ENCODE assay signal across 8 worm cellular contexts in the genomic region with DNA sequence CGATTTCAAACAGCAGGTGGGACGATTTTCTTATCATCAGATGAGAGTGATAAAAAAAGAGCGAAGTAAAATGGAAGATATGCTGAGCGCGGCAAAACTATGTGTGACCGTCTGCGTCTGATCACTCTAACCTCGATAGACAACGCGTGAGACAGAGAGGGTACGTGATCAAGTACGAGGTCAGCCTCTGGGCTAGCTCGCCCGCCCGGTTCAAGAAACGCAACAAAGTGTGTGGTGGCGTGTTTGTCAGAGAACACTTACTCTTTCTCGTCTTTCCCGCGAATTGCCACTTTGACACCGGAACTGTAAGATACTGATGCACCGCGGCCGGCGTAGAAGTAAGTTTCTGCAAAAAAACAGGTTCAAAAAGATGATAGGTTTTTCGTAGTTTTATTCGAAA.
TF ChIP-seq lines count a peak whose summit lies in the region.

No protein-coding gene starts in this region.

TF ChIP-seq in whole organism, L1 larva, 84 proteins besides CTCF, POLR2A, EP300 and RAD21 (continues in another document):
- TF ChIP-seq nhr-47 (tag; optimal IDR thresholded peaks at IDR 0.05; lab: Kevin White, UChicago) (peak; percentile 48), tlp-1 (tag; optimal IDR thresholded peaks at IDR 0.05; lab: Kevin White, UChicago) (no peak), swsn-7 (tag; optimal IDR thresholded peaks at IDR 0.05; lab: Kevin White, UChicago) (peak; percentile 29), snu-23 (GFP tag; optimal IDR thresholded peaks at IDR 0.05; lab: Kevin White, UChicago) (peak; percentile 71), C34B4.2 (tag; optimal IDR thresholded peaks at IDR 0.05; lab: Kevin White, UChicago) (no peak), ceh-82 (tag; optimal IDR thresholded peaks at IDR 0.05; lab: Kevin White, UChicago) (peak in 1 of 3 experiments; percentile 38), nhr-85 (tag; lab: Kevin White, UChicago) (peak; percentile 95), blmp-1 (tag; optimal IDR thresholded peaks at IDR 0.05; lab: Kevin White, UChicago) (peak; percentile 32), grh-1 (GFP tag; IDR thresholded peaks at IDR 0.05; lab: Robert Waterston, UW) (peak; percentile 52), nhr-71 (tag; optimal IDR thresholded peaks at IDR 0.05; lab: Kevin White, UChicago) (peak; percentile 78), ztf-4 (tag; optimal IDR thresholded peaks at IDR 0.05; lab: Kevin White, UChicago) (no peak)

TF ChIP-seq in whole organism, L2 larva, 48 proteins besides CTCF, POLR2A, EP300 and RAD21 (continues in another document):
- peak; percentile 79 for TF ChIP-seq nhr-25 (tag; optimal IDR thresholded peaks at IDR 0.05; lab: Kevin White, UChicago)
- peak; percentile 26 for TF ChIP-seq gmeb-1 (tag; optimal IDR thresholded peaks at IDR 0.05; lab: Kevin White, UChicago)
- peak in 1 of 2 experiments; percentile 44 for TF ChIP-seq mdl-1 (tag; optimal IDR thresholded peaks at IDR 0.05; lab: Kevin White, UChicago)
- TF ChIP-seq egl-27 (tag; optimal IDR thresholded peaks at IDR 0.05; lab: Kevin White, UChicago), result peak; percentile 49
- TF ChIP-seq nhr-237 (tag; optimal IDR thresholded peaks at IDR 0.05; lab: Kevin White, UChicago), result no peak
- peak; percentile 92 for TF ChIP-seq sma-9 (GFP tag; optimal IDR thresholded peaks at IDR 0.05; lab: Kevin White, UChicago)
- TF ChIP-seq sma-9 (tag; optimal IDR thresholded peaks at IDR 0.05; lab: Kevin White, UChicago), result peak; percentile 54
- TF ChIP-seq nhr-21 (tag; optimal IDR thresholded peaks at IDR 0.05; lab: Kevin White, UChicago), result peak; percentile 56
- peak; percentile 64 for TF ChIP-seq nhr-129 (tag; optimal IDR thresholded peaks at IDR 0.05; lab: Kevin White, UChicago)
- TF ChIP-seq C34F6.9 (tag; optimal IDR thresholded peaks at IDR 0.05; lab: Kevin White, UChicago), result peak; percentile 11
- TF ChIP-seq sma-3 (GFP tag; optimal IDR thresholded peaks at IDR 0.05; lab: Kevin White, UChicago), result peak; percentile 80

TF ChIP-seq in whole organism, L3 larva, 47 proteins besides CTCF, POLR2A, EP300 and RAD21 (continues in another document):
- TF ChIP-seq ztf-11 (tag; optimal IDR thresholded peaks at IDR 0.05; lab: Kevin White, UChicago), result no peak
- no peak for TF ChIP-seq ama-1 (optimal IDR thresholded peaks at IDR 0.05; lab: Kevin White, UChicago)
- no peak for TF ChIP-seq egl-5 (tag; optimal IDR thresholded peaks at IDR 0.05; lab: Kevin White, UChicago)
- TF ChIP-seq nhr-67 (tag; optimal IDR thresholded peaks at IDR 0.05; lab: Kevin White, UChicago), result no peak
- no peak for TF ChIP-seq nhr-77 (tag; optimal IDR thresholded peaks at IDR 0.05; lab: Kevin White, UChicago)
- TF ChIP-seq jun-1 (tag; optimal IDR thresholded peaks at IDR 0.05; lab: Kevin White, UChicago), result peak; percentile 80
- peak; percentile 60 for TF ChIP-seq pqm-1 (tag; optimal IDR thresholded peaks at IDR 0.05; lab: Kevin White, UChicago)
- TF ChIP-seq ztf-4 (tag; optimal IDR thresholded peaks at IDR 0.05; lab: Kevin White, UChicago), result no peak
- no peak for TF ChIP-seq lsy-12 (tag; optimal IDR thresholded peaks at IDR 0.05; lab: Kevin White, UChicago)
- TF ChIP-seq pha-4 (tag; optimal IDR thresholded peaks at IDR 0.05; lab: Kevin White, UChicago), result peak; percentile 49
- TF ChIP-seq elt-1 (tag; optimal IDR thresholded peaks at IDR 0.05; lab: Kevin White, UChicago), result no peak
- no peak for TF ChIP-seq lin-15B (tag; optimal IDR thresholded peaks at IDR 0.05; lab: Kevin White, UChicago)

TF ChIP-seq in whole organism, L4 larva, 104 proteins besides CTCF, POLR2A, EP300 and RAD21 (continues in another document):
- TF ChIP-seq aha-1 (tag; lab: Kevin White, UChicago) (peak; percentile 78), T20F7.1 (GFP tag; optimal IDR thresholded peaks at IDR 0.05; lab: Kevin White, UChicago) (peak; percentile 21), php-3 (GFP tag; IDR thresholded peaks at IDR 0.05; lab: Robert Waterston, UW) (0 out of 2 replicates have a peak, but pooled peaks have one; percentile 48), nhr-42 (GFP tag; IDR thresholded peaks at IDR 0.05; lab: Robert Waterston, UW) (0 out of 2 replicates have a peak, but pooled peaks have one; percentile 53), gei-8 (GFP tag; optimal IDR thresholded peaks at IDR 0.05; lab: Kevin White, UChicago) (no peak), mes-2 (tag; optimal IDR thresholded peaks at IDR 0.05; lab: Kevin White, UChicago; ENCODE audit: poor library complexity, severe bottlenecking) (peak; percentile 38), lin-38 (GFP tag; IDR thresholded peaks at IDR 0.05; lab: Robert Waterston, UW) (no peak), mdt-29 (GFP tag; IDR thresholded peaks at IDR 0.05; lab: Robert Waterston, UW) (peak; percentile 72), nhr-11 (tag; optimal IDR thresholded peaks at IDR 0.05; lab: Kevin White, UChicago) (peak; percentile 24), nhr-41 (GFP tag; IDR thresholded peaks at IDR 0.05; lab: Robert Waterston, UW) (0 out of 2 replicates have a peak, but pooled peaks have one; percentile 48)

TF ChIP-seq in whole organism, early embryonic, 17 proteins besides CTCF, POLR2A, EP300 and RAD21:
- TF ChIP-seq tbx-37 (GFP tag; conservative IDR thresholded peaks at IDR 0.05; lab: Robert Waterston, UW), result no peak
- TF ChIP-seq ets-7 (tag; optimal IDR thresholded peaks at IDR 0.05; lab: Kevin White, UChicago), result no peak
- no peak for TF ChIP-seq hnd-1 (tag; optimal IDR thresholded peaks at IDR 0.05; lab: Kevin White, UChicago)
- TF ChIP-seq hmg-4 (GFP tag; optimal IDR thresholded peaks at IDR 0.05; lab: Kevin White, UChicago), result peak; percentile 59
- no peak for TF ChIP-seq hmbx-1 (tag; optimal IDR thresholded peaks at IDR 0.05; lab: Kevin White, UChicago)
- TF ChIP-seq ceh-13 (GFP tag; optimal IDR thresholded peaks at IDR 0.05; lab: Kevin White, UChicago), result no peak
- TF ChIP-seq tra-4 (tag; optimal IDR thresholded peaks at IDR 0.05; lab: Kevin White, UChicago), result no peak
- no peak for TF ChIP-seq ceh-36 (tag; optimal IDR thresholded peaks at IDR 0.05; lab: Kevin White, UChicago)

TF ChIP-seq in whole organism, late embryonic, 69 proteins besides CTCF, POLR2A, EP300 and RAD21:
- no peak for TF ChIP-seq hlh-30 (tag; optimal IDR thresholded peaks at IDR 0.05; lab: Kevin White, UChicago; ENCODE audit: insufficient read depth)
- TF ChIP-seq C38D4.7 (GFP tag; optimal IDR thresholded peaks at IDR 0.05; lab: Kevin White, UChicago), result no peak
- peak; percentile 87 for TF ChIP-seq elt-2 (tag; optimal IDR thresholded peaks at IDR 0.05; lab: Kevin White, UChicago)
- no peak for TF ChIP-seq hlh-8 (tag; optimal IDR thresholded peaks at IDR 0.05; lab: Kevin White, UChicago)
- TF ChIP-seq tbx-2 (tag; optimal IDR thresholded peaks at IDR 0.05; lab: Kevin White, UChicago), result peak; percentile 4
- TF ChIP-seq sox-2 (GFP tag; IDR thresholded peaks at IDR 0.05; lab: Robert Waterston, UW), result no peak
- TF ChIP-seq fkh-6 (tag; optimal IDR thresholded peaks at IDR 0.05; lab: Kevin White, UChicago), result no peak
- TF ChIP-seq zip-5 (tag; optimal IDR thresholded peaks at IDR 0.05; lab: Kevin White, UChicago), result no peak
- TF ChIP-seq ceh-48 (tag; optimal IDR thresholded peaks at IDR 0.05; lab: Kevin White, UChicago), result no peak

TF ChIP-seq in whole organism, mixed stage, embryonic, 35 proteins besides CTCF, POLR2A, EP300 and RAD21:
- no peak for TF ChIP-seq snpc-4 (tag; optimal IDR thresholded peaks at IDR 0.05; lab: Kevin White, UChicago)
- peak; percentile 39 for TF ChIP-seq elt-1 (tag; optimal IDR thresholded peaks at IDR 0.05; lab: Kevin White, UChicago; ENCODE audit: borderline replicate concordance, insufficient read depth)
- TF ChIP-seq nhr-2 (tag; optimal IDR thresholded peaks at IDR 0.05; lab: Kevin White, UChicago), result peak; percentile 23
- no peak for TF ChIP-seq mls-2 (tag; optimal IDR thresholded peaks at IDR 0.05; lab: Kevin White, UChicago)
- peak; percentile 11 for TF ChIP-seq ham-2 (GFP tag; optimal IDR thresholded peaks at IDR 0.05; lab: Kevin White, UChicago)
- no peak for TF ChIP-seq unc-62 (GFP tag; optimal IDR thresholded peaks at IDR 0.05; lab: Kevin White, UChicago)

TF ChIP-seq in whole organism, young adult, 124 proteins besides CTCF, POLR2A, EP300 and RAD21 (continues in another document):
- TF ChIP-seq cebp-1 (GFP tag; IDR thresholded peaks at IDR 0.05; lab: Robert Waterston, UW), result 0 out of 2 replicates have a peak, but pooled peaks have one; percentile 21
- no peak for TF ChIP-seq cebp-1 (tag; optimal IDR thresholded peaks at IDR 0.05; lab: Kevin White, UChicago)
- peak; percentile 51; the same call in 1 of the 2 replicates for TF ChIP-seq egl-44 (GFP tag; IDR thresholded peaks at IDR 0.05; lab: Robert Waterston, UW)
- TF ChIP-seq F37B4.10 (GFP tag; IDR thresholded peaks at IDR 0.05; lab: Robert Waterston, UW), result no peak
- TF ChIP-seq ekl-4 (GFP tag; IDR thresholded peaks at IDR 0.05; lab: Robert Waterston, UW), result peak; percentile 48; the same call in 1 of the 2 replicates
- TF ChIP-seq F22D6.2 (tag; optimal IDR thresholded peaks at IDR 0.05; lab: Kevin White, UChicago), result no peak
- TF ChIP-seq somi-1 (GFP tag; optimal IDR thresholded peaks at IDR 0.05; lab: Kevin White, UChicago), result peak; percentile 34
- no peak for TF ChIP-seq unc-62 (GFP tag; optimal IDR thresholded peaks at IDR 0.05; lab: Kevin White, UChicago)
- TF ChIP-seq bed-2 (GFP tag; IDR thresholded peaks at IDR 0.05; lab: Robert Waterston, UW), result no peak
- TF ChIP-seq ZK185.1 (tag; optimal IDR thresholded peaks at IDR 0.05; lab: Kevin White, UChicago; ENCODE audit: poor library complexity, severe bottlenecking), result peak; percentile 19
- TF ChIP-seq pha-4 (tag; optimal IDR thresholded peaks at IDR 0.05; lab: Kevin White, UChicago), result no peak
- 0 out of 2 replicates have a peak, but pooled peaks have one; percentile 11 for TF ChIP-seq let-526 (GFP tag; IDR thresholded peaks at IDR 0.05; lab: Robert Waterston, UW)
- TF ChIP-seq atf-7 (tag; optimal IDR thresholded peaks at IDR 0.05; lab: Kevin White, UChicago), result peak; percentile 43
- no peak for TF ChIP-seq mxl-1 (tag; optimal IDR thresholded peaks at IDR 0.05; lab: Kevin White, UChicago)
- TF ChIP-seq F33H1.4 (GFP tag; IDR thresholded peaks at IDR 0.05; lab: Robert Waterston, UW), result no peak
- TF ChIP-seq let-607 (tag; optimal IDR thresholded peaks at IDR 0.05; lab: Kevin White, UChicago), result peak in 1 of 2 experiments; percentile 26
- no peak for TF ChIP-seq B0035.1 (tag; optimal IDR thresholded peaks at IDR 0.05; lab: Kevin White, UChicago)
- no peak for TF ChIP-seq dpl-1 (GFP tag; optimal IDR thresholded peaks at IDR 0.05; lab: Kevin White, UChicago)
- no peak for TF ChIP-seq hmg-20 (GFP tag; IDR thresholded peaks at IDR 0.05; lab: Robert Waterston, UW)
- TF ChIP-seq T26A5.8 (tag; optimal IDR thresholded peaks at IDR 0.05; lab: Kevin White, UChicago), result no peak
- no peak for TF ChIP-seq madf-10 (tag; optimal IDR thresholded peaks at IDR 0.05; lab: Kevin White, UChicago)
- peak; percentile 6 for TF ChIP-seq lin-54 (GFP tag; optimal IDR thresholded peaks at IDR 0.05; lab: Kevin White, UChicago)
- no peak for TF ChIP-seq lir-1 (GFP tag; conservative IDR thresholded peaks at IDR 0.05; lab: Robert Waterston, UW)
- TF ChIP-seq attf-5 (GFP tag; optimal IDR thresholded peaks at IDR 0.05; lab: Kevin White, UChicago), result peak; percentile 30
- no peak for TF ChIP-seq zim-3 (tag; optimal IDR thresholded peaks at IDR 0.05; lab: Kevin White, UChicago)
- peak; percentile 23 for TF ChIP-seq tbp1 (GFP tag; optimal IDR thresholded peaks at IDR 0.05; lab: Kevin White, UChicago)
